Fruit fly (Drosophila melanogaster) S2 (cell line): Measurements from ENCODE around the gene CG31178.

Experiments used
- CG8478 ChIP-seq: fragments of >200 bp; optimal IDR thresholded peaks from 2 replicates; lab custom pipeline; 2018
- CTCF ChIP-seq, 2 experiments: fragments of >200 bp; optimal IDR thresholded peaks; 2 replicates each; lab custom pipeline; 2018

The CG31178 gene

dm6 chr3R:21873439-21873838, at the start of gene CG31178:
CG31178 (plus strand) TSS chr3R:21873739.
- no peak for TF ChIP-seq CTCF (optimal IDR thresholded peaks at IDR 0.05; lab: Kevin White, UChicago)
- TF ChIP-seq CG8478 = no peak

DNA sequence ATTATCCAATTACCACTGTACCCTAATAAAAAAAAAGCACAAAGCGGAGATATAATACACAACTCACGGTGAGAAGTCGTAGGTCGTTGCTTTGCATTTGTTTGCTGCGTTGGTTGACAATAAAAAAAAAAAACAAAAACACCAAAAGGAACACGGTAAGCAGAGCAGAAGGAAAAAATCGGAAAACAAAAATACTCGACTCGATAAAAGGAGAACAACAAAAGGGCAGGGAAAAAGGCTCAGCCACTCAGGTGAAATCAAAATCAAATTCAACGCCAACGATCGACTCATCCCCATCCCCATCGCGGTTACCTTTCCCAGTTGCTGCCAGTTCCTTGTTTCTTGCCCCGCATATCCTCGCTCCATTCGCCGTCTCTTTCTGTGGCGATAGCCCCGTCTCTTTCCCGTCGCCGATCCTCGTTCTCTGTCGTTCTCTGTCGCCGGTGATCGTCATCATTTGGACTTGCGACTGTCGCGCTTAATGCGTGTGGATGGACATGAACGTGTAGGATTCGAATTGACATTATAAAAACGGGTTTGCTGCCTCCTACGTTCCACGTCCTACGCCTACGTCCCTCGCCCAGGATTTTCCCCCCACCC, 49.0 kb upstream of the CG31178 start:
- no peak for TF ChIP-seq CG8478
- peak in 1 of 2 experiments; percentile 13 for TF ChIP-seq CTCF (optimal IDR thresholded peaks at IDR 0.05; lab: Kevin White, UChicago)

dm6 chr3R:21825140-21825539, 48.4 kb upstream of the CG31178 start:
- TF ChIP-seq CTCF (optimal IDR thresholded peaks at IDR 0.05; lab: Kevin White, UChicago) = no peak
- TF ChIP-seq CG8478 = no peak

DNA sequence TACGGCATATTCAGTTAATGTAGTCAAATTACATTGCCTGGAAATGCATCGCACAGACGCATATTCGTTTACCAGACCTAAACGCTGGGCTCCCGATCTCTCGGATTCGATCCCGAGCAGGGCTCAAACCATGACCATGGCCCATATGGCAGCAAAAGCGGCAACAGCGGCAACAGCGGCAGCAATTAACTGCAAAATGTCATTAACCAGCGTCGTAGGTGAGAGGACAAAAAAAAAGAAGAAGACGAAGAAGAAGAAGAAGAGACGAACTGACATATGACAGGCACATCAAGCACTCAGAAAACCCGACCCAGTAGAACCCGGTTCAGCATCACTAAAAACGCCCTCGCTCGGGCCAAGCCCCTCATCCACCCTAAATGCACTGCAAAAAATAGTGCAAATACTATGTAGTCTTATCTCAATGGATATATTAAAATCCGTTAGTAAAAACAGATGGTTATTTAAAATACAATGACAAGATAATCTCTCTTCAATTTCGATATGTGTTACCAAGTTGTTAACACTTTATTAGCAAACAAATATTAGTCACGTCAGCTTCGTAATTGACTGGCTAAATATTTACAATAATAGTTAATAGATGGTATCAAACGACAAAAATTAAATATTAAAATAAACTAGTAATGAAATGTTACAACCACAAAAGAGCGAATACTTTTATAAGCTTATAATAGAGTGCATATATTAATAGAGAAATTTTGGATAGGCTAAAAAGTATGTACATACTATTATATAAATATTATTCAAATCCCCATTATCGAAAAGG, 47.6 kb upstream of the CG31178 start:
- TF ChIP-seq CG8478 = no peak

dm6 chr3R:21827453-21828039, 46.0 kb upstream of the CG31178 start:
- no peak for TF ChIP-seq CTCF (optimal IDR thresholded peaks at IDR 0.05; lab: Kevin White, UChicago)
- TF ChIP-seq CG8478 = no peak

DNA sequence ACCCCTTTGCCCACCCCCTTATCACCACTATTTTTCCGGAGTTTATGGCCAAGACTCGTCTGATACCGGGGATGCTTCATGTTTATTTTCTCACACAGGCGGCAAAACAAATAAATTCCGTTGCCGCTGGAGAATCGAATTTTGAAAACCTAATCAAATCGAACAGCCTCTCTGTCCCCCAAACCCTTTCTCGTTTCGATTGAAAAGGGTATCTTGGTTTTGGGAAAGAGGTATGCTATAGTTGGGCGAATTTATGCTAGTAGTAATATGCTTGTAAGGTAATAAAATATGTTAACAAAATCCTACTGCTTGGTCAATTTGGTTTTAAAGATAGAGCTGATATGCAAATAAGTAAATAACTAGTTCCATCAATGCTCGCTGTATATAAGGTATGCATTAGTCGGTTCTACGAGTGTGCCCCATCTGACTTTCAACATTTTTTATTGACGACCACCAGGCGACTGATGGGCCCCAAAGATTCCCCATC, 45.5 kb upstream of the CG31178 start:
- no peak for TF ChIP-seq CG8478
- no peak for TF ChIP-seq CTCF (optimal IDR thresholded peaks at IDR 0.05; lab: Kevin White, UChicago)

- no peak for TF ChIP-seq CG8478
These were observed 44.6 kb upstream of the CG31178 start for dm6 chr3R:21828785-21829486.

dm6 chr3R:21829487-21829957, 44.0 kb upstream of the CG31178 start:
- no peak for TF ChIP-seq CTCF (optimal IDR thresholded peaks at IDR 0.05; lab: Kevin White, UChicago)
- TF ChIP-seq CG8478 = no peak

DNA sequence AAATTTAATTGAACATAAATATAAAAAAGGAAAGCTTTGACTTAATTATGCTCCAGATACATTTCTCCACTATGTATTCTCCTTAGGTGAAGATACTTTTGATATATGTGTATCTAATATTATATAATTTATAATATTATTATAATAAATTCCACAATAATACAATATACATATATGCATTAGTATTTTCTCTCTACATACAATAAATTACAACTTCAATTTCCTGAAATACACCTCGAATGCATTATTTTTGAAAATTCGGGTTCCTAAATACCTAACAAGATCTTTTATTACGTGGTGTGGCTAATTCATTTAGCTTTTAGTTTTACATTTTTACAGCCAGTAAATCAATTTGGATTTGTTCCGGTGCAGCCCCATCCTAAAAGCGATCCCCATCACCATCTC, 43.2 kb upstream of the CG31178 start:
- TF ChIP-seq CG8478 (no peak), CTCF (optimal IDR thresholded peaks at IDR 0.05; lab: Kevin White, UChicago) (no peak)

dm6 chr3R:21831040-21831439, 42.5 kb upstream of the CG31178 start:
- no peak for TF ChIP-seq CG8478

dm6 chr3R:21832203-21832602, 41.3 kb upstream of the CG31178 start, which contains the start of gene Gr93a:
Gr93a (plus strand) TSS chr3R:21832503.
- TF ChIP-seq CTCF (optimal IDR thresholded peaks at IDR 0.05; lab: Kevin White, UChicago) (no peak), CG8478 (no peak)

dm6 chr3R:21834234-21835070, 39.1 kb upstream of the CG31178 start:
- TF ChIP-seq CTCF (optimal IDR thresholded peaks at IDR 0.05; lab: Kevin White, UChicago) (no peak), CG8478 (no peak)

DNA sequence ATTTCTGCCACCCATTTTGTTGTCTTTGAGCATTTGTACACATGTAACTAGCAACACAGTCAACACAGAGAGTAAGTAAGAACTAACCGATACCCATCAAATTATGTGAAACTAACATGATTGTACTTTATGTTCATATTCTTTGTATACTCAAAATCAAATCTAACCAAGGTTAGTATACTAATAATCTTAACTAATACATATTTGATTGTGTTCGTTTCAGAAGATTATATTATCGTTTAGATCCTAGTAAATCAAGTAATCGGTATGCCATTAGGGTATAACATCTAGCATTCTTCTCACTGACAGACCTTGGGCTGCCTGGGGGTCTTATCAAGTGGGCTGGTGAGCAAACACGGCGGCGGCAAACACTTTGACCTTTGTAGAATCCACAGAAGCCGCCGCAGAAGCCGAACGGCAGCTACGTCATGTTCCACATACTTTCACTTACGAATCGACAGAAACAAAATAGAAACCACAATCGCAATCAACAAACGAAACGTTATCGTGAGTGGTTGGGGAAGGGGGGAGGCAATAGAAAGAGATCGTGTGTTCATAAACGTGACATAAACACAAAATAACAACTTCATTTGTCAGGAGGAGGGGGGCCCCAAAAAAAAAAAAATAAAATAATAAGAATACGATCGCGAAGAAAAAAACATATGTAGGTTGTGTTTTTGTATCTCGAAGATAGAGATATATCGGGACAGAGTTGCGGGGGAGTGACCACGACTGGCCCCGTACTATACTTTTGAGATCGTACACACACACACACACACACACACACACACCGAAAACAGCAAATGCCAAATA, 37.9 kb upstream of the CG31178 start:
- TF ChIP-seq CTCF (optimal IDR thresholded peaks at IDR 0.05; lab: Kevin White, UChicago) = no peak
- no peak for TF ChIP-seq CG8478

DNA sequence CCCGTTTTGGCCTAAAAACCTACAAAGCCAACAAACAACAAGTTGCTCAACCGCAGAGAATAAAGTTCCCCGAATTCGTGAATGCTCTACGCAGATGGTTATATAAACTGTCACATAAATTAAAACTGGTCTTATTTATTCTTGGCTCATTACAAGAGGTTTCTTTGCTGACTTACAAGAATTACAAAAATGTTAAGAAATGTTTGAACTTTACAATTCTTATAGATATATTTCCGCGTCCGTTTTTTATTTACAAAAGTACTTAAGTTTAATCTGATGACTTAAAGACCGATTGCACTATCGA, 37.4 kb upstream of the CG31178 start:
- TF ChIP-seq CTCF (optimal IDR thresholded peaks at IDR 0.05; lab: Kevin White, UChicago) (no peak), CG8478 (no peak)
